Worm (Caenorhabditis elegans) whole organism, L1 larva: ENCODE measurements around the gene F32A11.1.
A peak's percentile ranks its signal among the peaks of the same experiment; 100 is the strongest.

Source experiments
- F16B12.6 ChIP-seq: fragments of 150-350 bp; optimal IDR thresholded peaks from 2 replicates; lab custom pipeline; 2014; ENCODE audit warnings: missing biosample characterization, missing genetic modification characterization
- alr-1 ChIP-seq: fragments of 200-800 bp; sonication (Bioruptor generic); optimal IDR thresholded peaks from 2 replicates; lab custom pipeline; 2018; ENCODE audit warnings: borderline replicate concordance, mild to moderate bottlenecking, missing genetic modification characterization, missing compliant biosample characterization
- ama-1 ChIP-seq: fragments of 150-350 bp; optimal IDR thresholded peaks from 2 replicates; lab custom pipeline; 2014
- ceh-63 ChIP-seq: fragments of 200-800 bp; sonication (Bioruptor generic); optimal IDR thresholded peaks from 2 replicates; lab custom pipeline; 2018; ENCODE audit warnings: mild to moderate bottlenecking, missing genetic modification characterization, missing compliant biosample characterization
- ceh-8 ChIP-seq: fragments of 200-800 bp; sonication (Bioruptor generic); optimal IDR thresholded peaks from 2 replicates; lab custom pipeline; 2018; ENCODE audit warnings: mild to moderate bottlenecking, missing genetic modification characterization, moderate library complexity, missing compliant biosample characterization
- ceh-88 ChIP-seq: fragments of 200-800 bp; sonication (Bioruptor generic); IDR thresholded peaks from 2 replicates; pipeline ENCODE4 v1.3.6; 2022; ENCODE audit warnings: missing genetic modification characterization, missing compliant biosample characterization
- ceh-90 ChIP-seq: sonication (generic microtip); optimal IDR thresholded peaks from 2 replicates; lab custom pipeline; 2016; ENCODE audit warnings: missing genetic modification characterization, missing compliant biosample characterization
- ces-1 ChIP-seq: fragments of 150-350 bp; optimal IDR thresholded peaks from 2 replicates; lab custom pipeline; 2014; ENCODE audit warnings: missing biosample characterization, missing genetic modification reagents, missing genetic modification characterization
- dsc-1 ChIP-seq: sonication (generic microtip); optimal IDR thresholded peaks from 2 replicates; lab custom pipeline; 2016; ENCODE audit warnings: mild to moderate bottlenecking, missing genetic modification characterization, missing compliant biosample characterization
- efl-3 ChIP-seq: fragments of 200-800 bp; sonication (Bioruptor generic); optimal IDR thresholded peaks from 2 replicates; lab custom pipeline; 2018; ENCODE audit warnings: mild to moderate bottlenecking, missing genetic modification characterization, missing compliant biosample characterization
- egl-13 ChIP-seq: sonication (generic microtip); optimal IDR thresholded peaks from 2 replicates; lab custom pipeline; 2016; ENCODE audit warnings: missing genotype, missing genetic modification reagents, missing genetic modification characterization, missing compliant biosample characterization
- egl-27 ChIP-seq, 2 experiments: fragments of 150-350 bp in 1 of 2; sonication (generic microtip); optimal IDR thresholded peaks; 3 replicates each; lab custom pipeline; 2017 to 2018; ENCODE audit warnings: missing biosample characterization in 2 of 2, missing genetic modification characterization in 2 of 2, missing genetic modification reagents in 2 of 2
- elt-3 ChIP-seq, 6 experiments: fragments of 150-350 bp in 1 of 6; sonication (generic microtip); optimal IDR thresholded peaks; 2 replicates each; lab custom pipeline; 2017 to 2018; ENCODE audit warnings: missing biosample characterization in 6 of 6, missing genetic modification characterization in 6 of 6, inconsistent platforms in 1 of 6
- ets-5 ChIP-seq: fragments of 200-800 bp; sonication (Bioruptor generic); IDR thresholded peaks from 2 replicates; pipeline ENCODE4 v1.3.6; 2022; ENCODE audit warnings: missing genetic modification characterization, missing compliant biosample characterization
- fkh-8 ChIP-seq: sonication (generic microtip); optimal IDR thresholded peaks from 2 replicates; lab custom pipeline; 2016; ENCODE audit warnings: mild to moderate bottlenecking, missing genetic modification characterization, missing compliant biosample characterization
- fos-1 ChIP-seq: fragments of 150-350 bp; optimal IDR thresholded peaks from 2 replicates; lab custom pipeline; 2014; ENCODE audit warnings: missing biosample characterization, missing genetic modification characterization
- grh-1 ChIP-seq: fragments of 200-800 bp; sonication (Bioruptor generic); IDR thresholded peaks from 2 replicates; pipeline ENCODE4 v1.3.6; 2022; ENCODE audit warnings: missing genetic modification reagents, missing genetic modification characterization, missing compliant biosample characterization
- hlh-17 ChIP-seq: fragments of 200-800 bp; sonication (Bioruptor generic); optimal IDR thresholded peaks from 2 replicates; lab custom pipeline; 2018; ENCODE audit warnings: missing genetic modification characterization, mild to moderate bottlenecking, missing compliant biosample characterization, moderate library complexity, borderline replicate concordance
- hlh-4 ChIP-seq: sonication (generic microtip); optimal IDR thresholded peaks from 2 replicates; lab custom pipeline; 2016; ENCODE audit warnings: mild to moderate bottlenecking, missing genetic modification characterization, missing compliant biosample characterization
- irx-1 ChIP-seq: sonication (generic microtip); optimal IDR thresholded peaks from 2 replicates; lab custom pipeline; 2016; ENCODE audit warnings: missing genetic modification characterization, missing compliant biosample characterization
- lin-14 ChIP-seq: fragments of 200-800 bp; sonication (Bioruptor generic); optimal IDR thresholded peaks from 2 replicates; lab custom pipeline; 2018; ENCODE audit warnings: mild to moderate bottlenecking, missing genetic modification characterization, moderate library complexity, missing compliant biosample characterization
- lin-35 ChIP-seq, 2 experiments: fragments of 150-350 bp; optimal IDR thresholded peaks; 2 replicates each; lab custom pipeline; 2014; ENCODE audit warnings: missing biosample characterization in 2 of 2, missing genetic modification characterization in 2 of 2, missing genetic modification reagents in 2 of 2
- lin-39 ChIP-seq: fragments of 150-350 bp; optimal IDR thresholded peaks from 2 replicates; lab custom pipeline; 2014; ENCODE audit warnings: missing biosample characterization, missing genetic modification reagents, missing genetic modification characterization
- lir-3 ChIP-seq: sonication (generic microtip); optimal IDR thresholded peaks from 2 replicates; lab custom pipeline; 2016; ENCODE audit warnings: mild to moderate bottlenecking, missing genetic modification characterization, moderate library complexity, missing compliant biosample characterization; ENCODE audit not compliant: poor library complexity
- lsy-2 ChIP-seq, 2 experiments: fragments of 150-350 bp; optimal IDR thresholded peaks; 2 replicates each; lab custom pipeline; 2014; ENCODE audit warnings: missing biosample characterization in 2 of 2, missing genetic modification characterization in 2 of 2
- mdl-1 ChIP-seq, 2 experiments: fragments of 150-350 bp; optimal IDR thresholded peaks; 2 replicates each; lab custom pipeline; 2014 to 2017; ENCODE audit warnings: missing biosample characterization in 2 of 2, missing genetic modification characterization in 2 of 2, inconsistent platforms in 1 of 2
- mep-1 ChIP-seq: fragments of 150-350 bp; optimal IDR thresholded peaks from 2 replicates; lab custom pipeline; 2014; ENCODE audit warnings: missing biosample characterization, missing genetic modification characterization
- nhr-11 ChIP-seq: fragments of 150-350 bp; optimal IDR thresholded peaks from 2 replicates; lab custom pipeline; 2014; ENCODE audit warnings: missing biosample characterization, missing genetic modification characterization
- nhr-19 ChIP-seq: fragments of 200-800 bp; sonication (Bioruptor generic); conservative IDR thresholded peaks from 2 replicates; pipeline ENCODE4 v1.3.6; 2022; ENCODE audit warnings: missing genetic modification characterization, missing compliant biosample characterization
- nhr-20 ChIP-seq: sonication (generic microtip); optimal IDR thresholded peaks from 2 replicates; lab custom pipeline; 2016; ENCODE audit warnings: mild to moderate bottlenecking, missing genetic modification characterization, missing compliant biosample characterization
- nhr-237 ChIP-seq: fragments of 150-350 bp; optimal IDR thresholded peaks from 2 replicates; lab custom pipeline; 2014; ENCODE audit warnings: missing biosample characterization, missing genetic modification characterization
- nhr-71 ChIP-seq: sonication (generic microtip); optimal IDR thresholded peaks from 2 replicates; lab custom pipeline; 2016; ENCODE audit warnings: mild to moderate bottlenecking, missing genetic modification characterization, moderate library complexity, missing compliant biosample characterization
- nhr-76 ChIP-seq: sonication (generic microtip); optimal IDR thresholded peaks from 2 replicates; lab custom pipeline; 2017; ENCODE audit warnings: missing biosample characterization, missing genetic modification characterization
- nhr-85 ChIP-seq: sonication (generic microtip); peaks from one replicate; lab custom pipeline; 2016; ENCODE audit warnings: missing genetic modification characterization, inconsistent platforms, missing compliant biosample characterization
- nhr-90 ChIP-seq: sonication (generic microtip); optimal IDR thresholded peaks from 2 replicates; lab custom pipeline; 2016; ENCODE audit warnings: mild to moderate bottlenecking, missing genetic modification characterization, missing compliant biosample characterization; ENCODE audit not compliant: poor library complexity
- pax-3 ChIP-seq: fragments of 200-800 bp; sonication (Bioruptor generic); optimal IDR thresholded peaks from 2 replicates; lab custom pipeline; 2018; ENCODE audit warnings: mild to moderate bottlenecking, missing genetic modification characterization, moderate library complexity, missing compliant biosample characterization
- pqm-1 ChIP-seq: sonication (generic microtip); optimal IDR thresholded peaks from 3 replicates; lab custom pipeline; 2017; ENCODE audit warnings: missing biosample characterization, missing genetic modification characterization
- rnt-1 ChIP-seq: sonication (generic microtip); optimal IDR thresholded peaks from 2 replicates; lab custom pipeline; 2016; ENCODE audit warnings: mild to moderate bottlenecking, missing genetic modification characterization, moderate library complexity, missing compliant biosample characterization
- skn-1 ChIP-seq: fragments of 150-350 bp; optimal IDR thresholded peaks from 2 replicates; lab custom pipeline; 2014; ENCODE audit warnings: missing biosample characterization, missing genetic modification characterization
- snu-23 ChIP-seq: sonication (generic microtip); optimal IDR thresholded peaks from 2 replicates; lab custom pipeline; 2016; ENCODE audit warnings: missing genetic modification characterization, missing compliant biosample characterization
- sox-4 ChIP-seq: sonication (generic microtip); optimal IDR thresholded peaks from 2 replicates; lab custom pipeline; 2016; ENCODE audit warnings: missing genetic modification characterization, missing compliant biosample characterization
- swsn-7 ChIP-seq: sonication (generic microtip); optimal IDR thresholded peaks from 2 replicates; lab custom pipeline; 2016; ENCODE audit warnings: missing genetic modification characterization, missing compliant biosample characterization
- tbx-2 ChIP-seq: sonication (generic microtip); optimal IDR thresholded peaks from 2 replicates; lab custom pipeline; 2016; ENCODE audit warnings: missing genetic modification characterization, missing compliant biosample characterization
- tlp-1 ChIP-seq: fragments of 150-350 bp; optimal IDR thresholded peaks from 2 replicates; lab custom pipeline; 2014; ENCODE audit warnings: missing biosample characterization, missing genetic modification characterization
- unc-30 ChIP-seq: sonication (generic microtip); optimal IDR thresholded peaks from 2 replicates; lab custom pipeline; 2017; ENCODE audit warnings: missing biosample characterization, missing genetic modification characterization
- unc-62 ChIP-seq: fragments of 150-350 bp; optimal IDR thresholded peaks from 2 replicates; lab custom pipeline; 2014; ENCODE audit warnings: missing biosample characterization, missing genetic modification reagents, missing genetic modification characterization
- vab-15 ChIP-seq: sonication (generic microtip); optimal IDR thresholded peaks from 2 replicates; lab custom pipeline; 2017; ENCODE audit warnings: missing genotype, mild to moderate bottlenecking, missing genetic modification characterization, missing compliant biosample characterization
- ztf-4 ChIP-seq: fragments of 150-350 bp; optimal IDR thresholded peaks from 2 replicates; lab custom pipeline; 2014; ENCODE audit warnings: missing biosample characterization, missing genetic modification characterization

F32A11.1 gene

ce11 chrII:13195163-13195562, 38.0 kb downstream of the F32A11.1 start, which contains the start of gene lec-1 (continued):
- TF ChIP-seq ceh-88 (no peak), nhr-11 (tag; lab: Kevin White, UChicago) (no peak), efl-3 (GFP tag; lab: Kevin White, UChicago) (no peak), pqm-1 (tag; lab: Kevin White, UChicago) (no peak), vab-15 (tag; lab: Kevin White, UChicago) (no peak), nhr-71 (tag; lab: Kevin White, UChicago) (peak; percentile 70), ceh-90 (tag; lab: Kevin White, UChicago) (no peak), F16B12.6 (tag; lab: Kevin White, UChicago) (no peak), alr-1 (tag; lab: Kevin White, UChicago) (no peak), unc-30 (no peak), skn-1 (tag; lab: Kevin White, UChicago) (peak; percentile 12), fos-1 (tag; lab: Kevin White, UChicago) (peak; percentile 46), grh-1 (GFP tag; lab: Robert Waterston, UW) (no peak), mep-1 (tag; lab: Kevin White, UChicago) (peak; percentile 8), nhr-20 (tag; lab: Kevin White, UChicago) (peak; percentile 60), unc-62 (no peak), ceh-8 (no peak), nhr-90 (no peak), elt-3 (tag; optimal IDR thresholded peaks at IDR 0.05; lab: Kevin White, UChicago) (no peak), snu-23 (peak; percentile 71), nhr-237 (tag; lab: Kevin White, UChicago) (no peak), irx-1 (peak; percentile 14), pax-3 (tag; lab: Kevin White, UChicago) (no peak), tlp-1 (no peak), hlh-4 (tag; lab: Kevin White, UChicago) (no peak), ceh-63 (GFP tag; lab: Kevin White, UChicago) (no peak), nhr-19 (GFP tag; lab: Robert Waterston, UW) (no peak; the same call in 1 of the 2 replicates), ces-1 (GFP tag; lab: Kevin White, UChicago) (no peak), ztf-4 (tag; lab: Kevin White, UChicago) (no peak), fkh-8 (tag; lab: Kevin White, UChicago) (peak; percentile 50), sox-4 (tag; lab: Kevin White, UChicago) (no peak), tbx-2 (tag; lab: Kevin White, UChicago) (peak; percentile 48), egl-13 (no peak), mdl-1 (tag; optimal IDR thresholded peaks at IDR 0.05; lab: Kevin White, UChicago) (peak in 1 of 2 experiments; percentile 18), lsy-2 (tag; optimal IDR thresholded peaks at IDR 0.05; lab: Kevin White, UChicago) (peak; percentile 16 to 73), lin-39 (no peak), hlh-17 (no peak), swsn-7 (peak; percentile 48), nhr-76 (tag; lab: Kevin White, UChicago) (no peak)

DNA sequence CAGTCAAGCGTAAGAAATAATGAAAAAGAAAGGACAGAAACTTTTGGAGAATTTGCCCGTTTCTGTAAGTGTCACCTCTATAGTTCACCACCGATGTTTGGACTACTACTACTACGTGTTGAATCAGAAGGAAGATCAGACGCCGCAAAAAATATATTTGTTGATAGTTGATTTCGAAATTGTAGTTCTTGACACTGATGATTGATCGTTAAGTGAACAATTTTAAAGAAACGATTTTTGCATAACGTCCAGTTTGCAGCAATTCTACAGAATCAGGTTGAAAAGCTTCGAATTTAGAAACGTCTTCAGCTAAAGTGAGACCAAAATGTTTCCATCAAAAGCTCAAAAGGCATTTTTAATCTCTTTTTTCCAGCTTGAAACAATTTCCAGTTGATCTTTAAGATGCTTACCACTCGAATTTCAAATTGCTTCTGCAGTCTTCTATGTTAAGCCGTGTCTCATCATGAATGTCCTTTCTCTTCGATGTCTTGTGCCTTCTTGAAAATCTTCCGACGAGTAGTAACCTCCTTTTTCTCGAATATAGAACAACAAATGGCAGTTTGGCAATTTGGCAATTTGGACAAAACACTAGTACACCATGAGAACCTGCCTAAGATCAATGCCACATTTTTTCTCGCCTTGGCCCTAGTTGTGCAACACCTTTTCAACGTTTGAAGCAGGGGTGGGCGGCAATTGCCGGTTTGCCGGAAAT, 38.7 kb downstream of the F32A11.1 start:
- peak; percentile 17 for TF ChIP-seq nhr-90
- no peak for TF ChIP-seq nhr-20 (tag; lab: Kevin White, UChicago)

DNA sequence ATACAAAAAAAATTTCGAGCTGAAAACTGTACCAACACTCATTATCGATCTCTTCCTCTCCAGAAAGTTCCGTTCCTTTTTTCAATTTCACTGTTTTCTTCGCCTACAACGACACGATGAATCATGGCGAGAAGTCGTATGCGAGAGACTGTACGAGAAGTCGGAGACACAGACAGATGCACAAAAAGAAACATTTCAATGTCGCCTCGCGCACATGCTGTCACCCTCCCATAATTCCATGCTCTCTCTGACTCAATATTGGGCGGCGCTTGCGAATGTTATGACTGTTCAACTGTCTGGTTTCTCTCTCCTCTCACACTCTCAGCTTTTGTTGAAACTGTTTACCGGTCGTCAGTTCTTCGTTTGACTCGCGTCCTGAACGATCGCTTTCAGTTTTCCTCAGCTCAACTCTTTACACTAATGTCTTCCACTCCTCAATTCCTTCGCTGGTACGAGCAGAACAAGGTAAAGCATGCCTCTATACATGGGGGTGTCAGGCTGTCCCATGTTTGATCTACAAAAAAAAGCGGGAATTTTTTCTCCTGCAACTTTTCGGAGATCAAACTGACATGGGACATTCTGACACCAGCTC, 39.7 kb downstream of the F32A11.1 start:
- TF ChIP-seq egl-27 (tag; optimal IDR thresholded peaks at IDR 0.05; lab: Kevin White, UChicago) = no peak
- peak; percentile 10 for TF ChIP-seq nhr-90
- no peak for TF ChIP-seq lin-39
- TF ChIP-seq lin-35 (GFP tag; optimal IDR thresholded peaks at IDR 0.05; lab: Kevin White, UChicago) = peak; percentile 9 to 27
- peak; percentile 3 for TF ChIP-seq snu-23
- TF ChIP-seq rnt-1 (tag; lab: Kevin White, UChicago) = peak; percentile 8
- peak; percentile 68 for TF ChIP-seq fos-1 (tag; lab: Kevin White, UChicago)
- peak; percentile 33 for TF ChIP-seq mep-1 (tag; lab: Kevin White, UChicago)
- TF ChIP-seq nhr-85 (tag; lab: Kevin White, UChicago) = peak; percentile 33
- peak; percentile 1 for TF ChIP-seq nhr-71 (tag; lab: Kevin White, UChicago)
- no peak for TF ChIP-seq hlh-17
- TF ChIP-seq ceh-88 = no peak
- no peak for TF ChIP-seq lir-3 (tag; lab: Kevin White, UChicago)
- TF ChIP-seq dsc-1 (tag; lab: Kevin White, UChicago) = no peak
- peak; percentile 37 for TF ChIP-seq lin-14
- no peak for TF ChIP-seq ama-1
- peak; percentile 18 for TF ChIP-seq swsn-7
- no peak for TF ChIP-seq ets-5
